Fruit fly (Drosophila melanogaster) whole organism: Measurements from ENCODE around the gene CG13390.

Experiments used
- CG8478 ChIP-seq: fragments of >200 bp; optimal IDR thresholded peaks from 2 replicates; lab custom pipeline; 2018; ENCODE audit warnings: inconsistent platforms
- EcR ChIP-seq, 2 experiments: fragments of >200 bp; optimal IDR thresholded peaks; 2 replicates each; lab custom pipeline; 2017; ENCODE audit warnings: missing biosample characterization in 2 of 2, missing genetic modification characterization in 2 of 2, missing genetic modification reagents in 2 of 2
- psq ChIP-seq: fragments of >200 bp; optimal IDR thresholded peaks from 2 replicates; lab custom pipeline; 2017
- usp ChIP-seq: fragments of >200 bp; optimal IDR thresholded peaks from 2 replicates; lab custom pipeline; 2017; ENCODE audit warnings: missing biosample characterization, missing genetic modification characterization, mixed read lengths

- TF ChIP-seq EcR (GFP tag; optimal IDR thresholded peaks at IDR 0.05; lab: Kevin White, UChicago) (no peak), psq (no peak), usp (GFP tag; lab: Kevin White, UChicago) (no peak), CG8478 (lab: Kevin White, UChicago) (no peak)
Observed at dm6 chr2L:8414887-8415883, 38.6 kb upstream of the CG13390 start, which contains the start of the genes CG13398 and Akap200.
